Worm (Caenorhabditis elegans): Measurements from ENCODE around the gene F44E5.1.

ce11 chrII:11790458-11790857 is 16.1 kb upstream of the F44E5.1 start, which contains the start of gene F43G6.4:
- TF ChIP-seq nhr-77 (tag; optimal IDR thresholded peaks at IDR 0.05): no peak
- TF ChIP-seq unc-39 (tag; optimal IDR thresholded peaks at IDR 0.05): no peak
- no peak for TF ChIP-seq R02D3.7 (tag; optimal IDR thresholded peaks at IDR 0.05)
- TF ChIP-seq ZK546.5 (tag; optimal IDR thresholded peaks at IDR 0.05): no peak
- no peak for TF ChIP-seq lim-7 (GFP tag; IDR thresholded peaks at IDR 0.05)
- TF ChIP-seq pqm-1 (tag; optimal IDR thresholded peaks at IDR 0.05): no peak
- TF ChIP-seq ama-1 (optimal IDR thresholded peaks at IDR 0.05): no peak
- no peak for TF ChIP-seq nhr-25 (tag; optimal IDR thresholded peaks at IDR 0.05; ENCODE audit: borderline replicate concordance, insufficient read depth)
- TF ChIP-seq ceh-82 (tag; optimal IDR thresholded peaks at IDR 0.05): no peak
- TF ChIP-seq ces-1 (GFP tag; optimal IDR thresholded peaks at IDR 0.05): no peak
- TF ChIP-seq F10B5.3 (tag; optimal IDR thresholded peaks at IDR 0.05): no peak
- TF ChIP-seq zip-2 (tag; optimal IDR thresholded peaks at IDR 0.05): no peak
